Fruit fly (Drosophila melanogaster): ENCODE data around the gene larp.
A peak's percentile ranks its signal among the peaks of the same experiment; 100 is the strongest.

The larp gene

dm6 chr3R:28332674-28333421 lies 3.4 kb downstream of the larp start (continued):
- no peak for TF ChIP-seq Dref (GFP tag; IDR thresholded peaks at IDR 0.05)
- TF ChIP-seq CG15479 (GFP tag; optimal IDR thresholded peaks at IDR 0.05) = peak; percentile 83
- no peak for TF ChIP-seq CG12236 (GFP tag; optimal IDR thresholded peaks at IDR 0.05)
- TF ChIP-seq dmrt99B (tag; optimal IDR thresholded peaks at IDR 0.05) = no peak
- no peak for TF ChIP-seq nerfin-1 (tag; optimal IDR thresholded peaks at IDR 0.05)
- no peak for TF ChIP-seq hkb (optimal IDR thresholded peaks at IDR 0.05)
- TF ChIP-seq hkb (GFP tag; IDR thresholded peaks at IDR 0.05) = no peak
- peak; percentile 17 for TF ChIP-seq Hmr (GFP tag; optimal IDR thresholded peaks at IDR 0.05)
- peak; percentile 37 for TF ChIP-seq kni (GFP tag; optimal IDR thresholded peaks at IDR 0.05)
- TF ChIP-seq CG6854 (GFP tag; optimal IDR thresholded peaks at IDR 0.05) = no peak
- peak; percentile 23 for TF ChIP-seq CG2120 (GFP tag; optimal IDR thresholded peaks at IDR 0.05)
- no peak for TF ChIP-seq CG4617 (GFP tag; optimal IDR thresholded peaks at IDR 0.05; ENCODE audit: borderline replicate concordance)

DNA sequence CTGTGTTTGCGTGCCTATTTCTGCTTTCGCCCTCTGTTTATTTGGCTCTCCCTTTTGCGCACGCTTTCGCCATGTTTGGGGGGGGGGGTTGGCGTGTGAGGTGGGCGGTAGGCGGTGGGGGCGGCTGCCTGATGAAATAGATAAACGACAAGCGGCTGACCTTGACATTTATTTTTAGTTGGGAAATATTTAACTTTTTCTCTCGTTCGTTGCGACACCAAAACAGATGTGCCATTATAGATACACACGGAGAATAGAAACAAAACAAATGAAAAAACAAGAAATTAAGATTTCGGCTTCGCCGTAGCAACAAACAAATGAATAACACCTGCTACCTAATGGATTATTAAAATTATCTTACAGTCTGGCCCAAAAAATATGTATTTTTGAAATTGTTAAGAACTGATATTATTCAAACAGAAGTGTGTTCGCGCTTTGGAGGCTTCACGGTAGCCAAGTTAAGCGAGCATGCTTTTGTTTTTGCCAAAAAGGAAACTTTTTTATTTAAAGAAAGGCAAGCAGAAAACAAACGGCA lies 4.0 kb downstream of the larp start:
- TF ChIP-seq ci (GFP tag; IDR thresholded peaks at IDR 0.05) (no peak), CG10366 (GFP tag; IDR thresholded peaks at IDR 0.05) (peak; percentile 65), B-H1 (GFP tag; IDR thresholded peaks at IDR 0.05) (peak; percentile 50; the same call in 2 of the 3 replicates), Six4 (GFP tag; optimal IDR thresholded peaks at IDR 0.05) (peak; percentile 37), CG30403 (GFP tag; optimal IDR thresholded peaks at IDR 0.05) (peak; percentile 63), Jarid2 (GFP tag; optimal IDR thresholded peaks at IDR 0.05) (no peak), Hr39 (optimal IDR thresholded peaks at IDR 0.05) (no peak), unc-4 (GFP tag; IDR thresholded peaks at IDR 0.05; ENCODE audit: partially characterized antibody) (0 out of 2 replicates have a peak, but pooled peaks have one; percentile 19), CG12769 (tag; optimal IDR thresholded peaks at IDR 0.05) (peak; percentile 86), sisA (GFP tag; IDR thresholded peaks at IDR 0.05) (peak; percentile 61), CG4617 (GFP tag; optimal IDR thresholded peaks at IDR 0.05; ENCODE audit: borderline replicate concordance) (no peak), CG11560 (tag; IDR thresholded peaks at IDR 0.05) (no peak), CG42726 (GFP tag; IDR thresholded peaks at IDR 0.05; ENCODE audit: partially characterized antibody) (0 out of 2 replicates have a peak, but pooled peaks have one; percentile 15), CG1602 (GFP tag; optimal IDR thresholded peaks at IDR 0.05) (peak; percentile 32), crc (GFP tag; optimal IDR thresholded peaks at IDR 0.05) (peak; percentile 35), CG17361 (GFP tag; IDR thresholded peaks at IDR 0.05) (peak; percentile 66; the same call in 2 of the 3 replicates), pan (optimal IDR thresholded peaks at IDR 0.05) (no peak), pan (GFP tag; optimal IDR thresholded peaks at IDR 0.05 in 1 of 2, IDR thresholded peaks at IDR 0.05 in 1 of 2) (peak in 1 of 2 experiments; percentile 74), bbx (GFP tag; IDR thresholded peaks at IDR 0.05; ENCODE audit: partially characterized antibody) (peak; percentile 28; the same call in 1 of the 2 replicates), wor (GFP tag; IDR thresholded peaks at IDR 0.05) (peak; percentile 50; the same call in 1 of the 2 replicates), Dref (GFP tag; IDR thresholded peaks at IDR 0.05) (no peak), CG13287 (GFP tag; IDR thresholded peaks at IDR 0.05; ENCODE audit: partially characterized antibody) (no peak; the same call in 1 of the 2 replicates), CG16779 (GFP tag; IDR thresholded peaks at IDR 0.05) (peak; percentile 57), CG8290 (GFP tag; optimal IDR thresholded peaks at IDR 0.05) (no peak), CG8290 (tag; optimal IDR thresholded peaks at IDR 0.05) (peak in 1 of 2 experiments; percentile 40), zfh2 (GFP tag; optimal IDR thresholded peaks at IDR 0.05) (peak; percentile 64), Lhr (GFP tag; optimal IDR thresholded peaks at IDR 0.05) (no peak), CG43689 (GFP tag; IDR thresholded peaks at IDR 0.05) (0 out of 2 replicates have a peak, but pooled peaks have one; percentile 13), Lim3 (GFP tag; IDR thresholded peaks at IDR 0.05) (no peak), prd (optimal IDR thresholded peaks at IDR 0.05) (no peak), prd (GFP tag; IDR thresholded peaks at IDR 0.05) (peak; percentile 63; the same call in 2 of the 3 replicates), B-H2 (GFP tag; optimal IDR thresholded peaks at IDR 0.05) (no peak), dmrt99B (tag; optimal IDR thresholded peaks at IDR 0.05) (peak; percentile 74), pnt (GFP tag; optimal IDR thresholded peaks at IDR 0.05) (peak; percentile 3), CG6654 (GFP tag; optimal IDR thresholded peaks at IDR 0.05) (no peak), hb (GFP tag; IDR thresholded peaks at IDR 0.05; ENCODE audit: partially characterized antibody) (no peak), insv (GFP tag; optimal IDR thresholded peaks at IDR 0.05) (no peak), ind (GFP tag; optimal IDR thresholded peaks at IDR 0.05) (peak; percentile 56), NfI (GFP tag; optimal IDR thresholded peaks at IDR 0.05) (peak; percentile 68)

All from whole organism, embryonic.